Fruit fly (Drosophila melanogaster) whole organism, pupa: Measurements from ENCODE around the gene CG31358.

Experiments used
- CG13204 ChIP-seq: fragments of 200-800 bp; sonication (Bioruptor generic); optimal IDR thresholded peaks from 2 replicates; lab custom pipeline; 2018; ENCODE audit warnings: missing biosample characterization, mild to moderate bottlenecking, missing genetic modification characterization, moderate library complexity
- CG14655 ChIP-seq: fragments of 200-800 bp; sonication (Bioruptor generic); optimal IDR thresholded peaks from 3 replicates; lab custom pipeline; 2017; ENCODE audit warnings: mild to moderate bottlenecking, missing biosample characterization, missing genetic modification reagents, missing genetic modification characterization
- CG32121 ChIP-seq: fragments of 200-800 bp; sonication (Bioruptor generic); IDR thresholded peaks from 2 replicates; pipeline ENCODE4 v1.3.6; 2022; ENCODE audit warnings: missing biosample characterization, missing genetic modification characterization
- CG4496 ChIP-seq: fragments of 200-800 bp; sonication (Bioruptor generic); IDR thresholded peaks from 3 replicates; pipeline ENCODE4 v1.3.6; 2022; ENCODE audit warnings: missing biosample characterization, missing genetic modification characterization
- CG8159 ChIP-seq: fragments of 200-800 bp; sonication (Bioruptor generic); optimal IDR thresholded peaks from 3 replicates; lab custom pipeline; 2018; ENCODE audit warnings: missing biosample characterization, mild to moderate bottlenecking, missing genetic modification characterization, moderate library complexity
- CG9948 ChIP-seq: fragments of 200-800 bp; sonication (Bioruptor generic); optimal IDR thresholded peaks from 2 replicates; lab custom pipeline; 2018; ENCODE audit warnings: missing biosample characterization, mild to moderate bottlenecking, missing genetic modification characterization, moderate library complexity
- D1 ChIP-seq: fragments of 200-800 bp; sonication (Bioruptor generic); optimal IDR thresholded peaks from 2 replicates; lab custom pipeline; 2018; ENCODE audit warnings: missing biosample characterization, mild to moderate bottlenecking, missing genetic modification characterization, moderate library complexity
- EcR ChIP-seq: fragments of 200-800 bp; sonication (Bioruptor generic); optimal IDR thresholded peaks from 3 replicates; lab custom pipeline; 2019; ENCODE audit warnings: missing biosample characterization, missing genetic modification characterization, mild to moderate bottlenecking, moderate library complexity, missing genetic modification reagents
- Pif1A ChIP-seq: fragments of 200-800 bp; sonication (Bioruptor generic); optimal IDR thresholded peaks from 3 replicates; lab custom pipeline; 2016; ENCODE audit warnings: missing biosample characterization, missing genetic modification characterization
- Snoo ChIP-seq: fragments of 200-800 bp; sonication (Bioruptor generic); optimal IDR thresholded peaks from 3 replicates; lab custom pipeline; 2017; ENCODE audit warnings: missing biosample characterization, mild to moderate bottlenecking, missing genetic modification characterization, inconsistent platforms
- fd96Ca ChIP-seq: fragments of 200-800 bp; sonication (Bioruptor generic); IDR thresholded peaks from 3 replicates; pipeline ENCODE4 v1.3.6; 2022; ENCODE audit warnings: missing biosample characterization, missing genetic modification characterization

DNA sequence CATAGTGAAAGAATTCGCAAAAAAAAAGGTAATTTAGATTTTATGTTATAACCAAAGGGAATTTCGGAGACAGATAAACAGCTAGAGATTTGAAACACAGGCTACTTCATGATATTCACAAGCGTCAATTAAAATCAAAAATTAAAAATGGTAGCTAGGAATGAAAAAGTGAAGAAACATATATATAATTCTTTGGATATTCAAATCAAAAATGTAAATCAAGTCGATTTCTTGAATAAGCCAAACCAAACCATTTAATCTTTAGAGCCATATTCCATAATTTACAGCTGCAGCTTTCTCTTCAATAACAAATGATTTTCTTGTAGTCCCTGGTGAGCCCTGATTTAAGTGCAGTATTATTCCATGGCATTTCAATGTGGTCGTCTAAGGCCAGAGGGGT lies 31.3 kb upstream of the CG31358 start, which contains the start of gene CG14740:
- no peak for TF ChIP-seq CG14655 (GFP tag; lab: Kevin White, UChicago)
- no peak for TF ChIP-seq CG32121
- no peak for TF ChIP-seq Snoo (tag; lab: Kevin White, UChicago)
- no peak for TF ChIP-seq fd96Ca (GFP tag; lab: Robert Waterston, UW)
- TF ChIP-seq CG13204 (GFP tag; lab: Kevin White, UChicago), result no peak
- TF ChIP-seq CG9948 (tag; lab: Kevin White, UChicago), result no peak
- TF ChIP-seq EcR, result no peak
- no peak for TF ChIP-seq D1 (tag; lab: Kevin White, UChicago)
- TF ChIP-seq CG8159, result no peak
- no peak for TF ChIP-seq CG4496
- TF ChIP-seq Pif1A (GFP tag; lab: Kevin White, UChicago), result no peak
